Worm (Caenorhabditis elegans) whole organism, mixed stage, embryonic: ENCODE results near the gene C06E7.4.

Experiments
- bed-3 ChIP-seq: fragments of 200-800 bp; sonication (Bioruptor generic); optimal IDR thresholded peaks from 3 replicates; lab custom pipeline; 2018; ENCODE audit warnings: mild to moderate bottlenecking, missing genetic modification characterization, moderate library complexity, missing compliant biosample characterization
- blmp-1 ChIP-seq: fragments of 150-350 bp; optimal IDR thresholded peaks from 2 replicates; lab custom pipeline; 2014; ENCODE audit warnings: missing biosample characterization, missing genetic modification characterization
- ceh-43 ChIP-seq: fragments of 200-800 bp; sonication (Bioruptor generic); optimal IDR thresholded peaks from 2 replicates; lab custom pipeline; 2018; ENCODE audit warnings: mild to moderate bottlenecking, missing genetic modification characterization, moderate library complexity, missing compliant biosample characterization
- ces-1 ChIP-seq: fragments of 150-350 bp; optimal IDR thresholded peaks from 2 replicates; lab custom pipeline; 2014; ENCODE audit warnings: missing biosample characterization, missing genetic modification reagents, missing genetic modification characterization
- elt-3 ChIP-seq: fragments of 150-350 bp; optimal IDR thresholded peaks from 2 replicates; lab custom pipeline; 2014; ENCODE audit warnings: missing biosample characterization, missing genetic modification characterization
- flh-1 ChIP-seq: fragments of 200-800 bp; sonication (Bioruptor generic); optimal IDR thresholded peaks from 2 replicates; lab custom pipeline; 2018; ENCODE audit warnings: mild to moderate bottlenecking, missing genetic modification characterization, moderate library complexity, missing compliant biosample characterization
- ham-2 ChIP-seq: fragments of 200-800 bp; sonication (Bioruptor generic); optimal IDR thresholded peaks from 2 replicates; lab custom pipeline; 2018; ENCODE audit warnings: mild to moderate bottlenecking, missing genetic modification characterization, missing compliant biosample characterization
- hlh-1 ChIP-seq: fragments of 150-350 bp; optimal IDR thresholded peaks from 2 replicates; lab custom pipeline; 2014; ENCODE audit warnings: missing biosample characterization, missing genetic modification reagents, missing genetic modification characterization
- lin-13 ChIP-seq: fragments of 150-350 bp; optimal IDR thresholded peaks from 2 replicates; lab custom pipeline; 2014; ENCODE audit warnings: missing biosample characterization, missing genetic modification characterization
- lin-32 ChIP-seq: fragments of 200-800 bp; sonication (Bioruptor generic); optimal IDR thresholded peaks from 2 replicates; lab custom pipeline; 2018; ENCODE audit warnings: mild to moderate bottlenecking, missing genetic modification characterization, missing compliant biosample characterization
- lsy-2 ChIP-seq: fragments of 150-350 bp; optimal IDR thresholded peaks from 2 replicates; lab custom pipeline; 2014; ENCODE audit warnings: missing biosample characterization, missing genetic modification characterization
- mls-2 ChIP-seq: sonication (generic microtip); optimal IDR thresholded peaks from 2 replicates; lab custom pipeline; 2016; ENCODE audit warnings: mild to moderate bottlenecking, missing genetic modification characterization, moderate library complexity, missing compliant biosample characterization
- nhr-237 ChIP-seq: fragments of 150-350 bp; optimal IDR thresholded peaks from 2 replicates; lab custom pipeline; 2014; ENCODE audit warnings: missing biosample characterization, missing genetic modification characterization
- nhr-28 ChIP-seq: fragments of 150-350 bp; optimal IDR thresholded peaks from 2 replicates; lab custom pipeline; 2014; ENCODE audit warnings: missing biosample characterization, missing genetic modification characterization
- nhr-76 ChIP-seq: sonication (generic microtip); optimal IDR thresholded peaks from 2 replicates; lab custom pipeline; 2017; ENCODE audit warnings: missing biosample characterization, missing genetic modification characterization
- pha-4 ChIP-seq: fragments of 150-350 bp; optimal IDR thresholded peaks from 2 replicates; lab custom pipeline; 2018; ENCODE audit warnings: missing biosample characterization, missing genetic modification reagents, missing genetic modification characterization
- snpc-4 ChIP-seq: fragments of 150-350 bp; optimal IDR thresholded peaks from 2 replicates; lab custom pipeline; 2014; ENCODE audit warnings: missing biosample characterization, missing genetic modification characterization
- sptf-1 ChIP-seq: sonication (generic microtip); optimal IDR thresholded peaks from 2 replicates; lab custom pipeline; 2017; ENCODE audit warnings: mild to moderate bottlenecking, missing genetic modification characterization, moderate library complexity, missing compliant biosample characterization
- tbx-8 ChIP-seq: fragments of 200-800 bp; sonication (Bioruptor generic); optimal IDR thresholded peaks from 2 replicates; lab custom pipeline; 2018; ENCODE audit warnings: mild to moderate bottlenecking, missing genetic modification characterization, moderate library complexity, missing compliant biosample characterization
- unc-120 ChIP-seq: sonication (generic microtip); optimal IDR thresholded peaks from 2 replicates; lab custom pipeline; 2017; ENCODE audit warnings: missing genetic modification characterization, missing compliant biosample characterization; ENCODE audit not compliant: poor library complexity, severe bottlenecking
- unc-62 ChIP-seq: fragments of 150-350 bp; optimal IDR thresholded peaks from 2 replicates; lab custom pipeline; 2014; ENCODE audit warnings: missing biosample characterization, missing genetic modification reagents, missing genetic modification characterization
- zip-8 ChIP-seq: fragments of 150-350 bp; optimal IDR thresholded peaks from 2 replicates; lab custom pipeline; 2014; ENCODE audit warnings: missing biosample characterization, missing genetic modification characterization
- ztf-11 ChIP-seq: fragments of 150-350 bp; optimal IDR thresholded peaks from 2 replicates; lab custom pipeline; 2014; ENCODE audit warnings: missing biosample characterization, missing genetic modification characterization

The C06E7.4 gene

ce11 chrIV:5811079-5811622 lies 48.6 kb downstream of the C06E7.4 start:
- TF ChIP-seq tbx-8 (GFP tag; lab: Kevin White, UChicago) (no peak), hlh-1 (tag; lab: Kevin White, UChicago) (peak; percentile 52), lsy-2 (no peak), ztf-11 (tag; lab: Kevin White, UChicago) (no peak), lin-13 (tag; lab: Kevin White, UChicago) (no peak), unc-62 (peak; percentile 100), mls-2 (tag; lab: Kevin White, UChicago) (no peak), lin-32 (GFP tag; lab: Kevin White, UChicago) (no peak), flh-1 (no peak), sptf-1 (tag; lab: Kevin White, UChicago) (no peak), nhr-237 (no peak), unc-120 (tag; lab: Kevin White, UChicago) (no peak), elt-3 (tag; lab: Kevin White, UChicago) (no peak)

- TF ChIP-seq ham-2 (no peak), ceh-43 (GFP tag; lab: Kevin White, UChicago) (no peak), unc-62 (peak; percentile 7), ces-1 (GFP tag; lab: Kevin White, UChicago) (peak; percentile 79)
These were observed 50.0 kb downstream of the C06E7.4 start for ce11 chrIV:5809733-5810132.

ce11 chrIV:5806909-5807308 lies 52.9 kb downstream of the C06E7.4 start, which contains the start of gene lntl-1:
TSS of gene lntl-1 (minus strand) at chrIV:5807093.
- TF ChIP-seq lsy-2 (peak; percentile 30), hlh-1 (tag; lab: Kevin White, UChicago) (no peak)

ce11 chrIV:5806348-5806747 lies 53.4 kb downstream of the C06E7.4 start:
- TF ChIP-seq blmp-1 (no peak), tbx-8 (GFP tag; lab: Kevin White, UChicago) (no peak), lin-13 (tag; lab: Kevin White, UChicago) (no peak), nhr-237 (no peak), sptf-1 (tag; lab: Kevin White, UChicago) (no peak), lin-32 (GFP tag; lab: Kevin White, UChicago) (no peak)

- no peak for TF ChIP-seq flh-1
- no peak for TF ChIP-seq blmp-1
- no peak for TF ChIP-seq nhr-28 (tag; lab: Kevin White, UChicago)
- TF ChIP-seq pha-4 (tag; lab: Kevin White, UChicago): no peak
- TF ChIP-seq bed-3 (GFP tag; lab: Kevin White, UChicago): no peak
- TF ChIP-seq nhr-76 (tag; lab: Kevin White, UChicago): no peak
- no peak for TF ChIP-seq snpc-4
- TF ChIP-seq ces-1 (GFP tag; lab: Kevin White, UChicago): peak; percentile 54
- peak; percentile 87 for TF ChIP-seq lsy-2
- no peak for TF ChIP-seq ceh-43 (GFP tag; lab: Kevin White, UChicago)
These were observed 54.3 kb downstream of the C06E7.4 start for ce11 chrIV:5805477-5805876.

ce11 chrIV:5803510-5804013 lies 56.2 kb downstream of the C06E7.4 start:
- TF ChIP-seq zip-8 (tag; lab: Kevin White, UChicago) (no peak), ces-1 (GFP tag; lab: Kevin White, UChicago) (peak; percentile 95)
